Worm (Caenorhabditis elegans) whole organism, early embryonic: ENCODE data around the gene ifbp-1.

Experiments
- B0310.2 ChIP-seq: sonication (generic microtip); optimal IDR thresholded peaks from 2 replicates; lab custom pipeline; 2016; ENCODE audit warnings: mild to moderate bottlenecking, missing genetic modification characterization, missing compliant biosample characterization
- F13C5.2 ChIP-seq: sonication (generic microtip); optimal IDR thresholded peaks from 2 replicates; lab custom pipeline; 2017; ENCODE audit warnings: mild to moderate bottlenecking, missing genetic modification characterization, inconsistent platforms, missing compliant biosample characterization
- aly-1 ChIP-seq: sonication (generic microtip); optimal IDR thresholded peaks from 2 replicates; lab custom pipeline; 2016; ENCODE audit warnings: missing genetic modification characterization, missing compliant biosample characterization
- ama-1 ChIP-seq: fragments of 150-350 bp; optimal IDR thresholded peaks from 2 replicates; lab custom pipeline; 2014
- ceh-13 ChIP-seq: fragments of 200-800 bp; sonication (Bioruptor generic); optimal IDR thresholded peaks from 2 replicates; lab custom pipeline; 2018; ENCODE audit warnings: mild to moderate bottlenecking, missing genetic modification characterization, missing compliant biosample characterization
- ceh-36 ChIP-seq: sonication (generic microtip); optimal IDR thresholded peaks from 2 replicates; lab custom pipeline; 2016; ENCODE audit warnings: missing genetic modification characterization, inconsistent platforms, missing compliant biosample characterization
- ets-7 ChIP-seq: sonication (generic microtip); optimal IDR thresholded peaks from 2 replicates; lab custom pipeline; 2016; ENCODE audit warnings: missing genotype, missing genetic modification characterization, missing compliant biosample characterization
- flt-1 ChIP-seq: fragments of 200-800 bp; sonication (Bioruptor generic); IDR thresholded peaks from 2 replicates; pipeline ENCODE4 v1.3.6; 2022; ENCODE audit warnings: missing genetic modification characterization, missing compliant biosample characterization
- hmbx-1 ChIP-seq: sonication (generic microtip); optimal IDR thresholded peaks from 2 replicates; lab custom pipeline; 2016; ENCODE audit warnings: mild to moderate bottlenecking, missing genetic modification characterization, missing compliant biosample characterization
- hmg-4 ChIP-seq: fragments of 200-800 bp; sonication (Bioruptor generic); optimal IDR thresholded peaks from 2 replicates; lab custom pipeline; 2018; ENCODE audit warnings: mild to moderate bottlenecking, missing genetic modification characterization, missing compliant biosample characterization
- hnd-1 ChIP-seq: sonication (generic microtip); optimal IDR thresholded peaks from 2 replicates; lab custom pipeline; 2016; ENCODE audit warnings: missing genetic modification characterization, missing compliant biosample characterization
- pes-1 ChIP-seq: fragments of 200-800 bp; sonication (Bioruptor generic); IDR thresholded peaks from 2 replicates; pipeline ENCODE4 v1.3.6; 2022; ENCODE audit warnings: missing genetic modification reagents, missing genetic modification characterization, missing compliant biosample characterization
- scrt-1 ChIP-seq: fragments of 200-800 bp; sonication (Bioruptor generic); IDR thresholded peaks from 2 replicates; pipeline ENCODE4 v1.3.6; 2022; ENCODE audit warnings: missing genetic modification characterization, missing compliant biosample characterization
- sea-1 ChIP-seq: fragments of 200-800 bp; sonication (Bioruptor generic); conservative IDR thresholded peaks from 2 replicates; pipeline ENCODE4 v1.3.6; 2022; ENCODE audit warnings: missing genetic modification characterization, missing compliant biosample characterization
- tbx-11 ChIP-seq: fragments of 200-800 bp; sonication (Bioruptor generic); IDR thresholded peaks from 2 replicates; pipeline ENCODE4 v1.3.6; 2022; ENCODE audit warnings: missing genetic modification characterization, missing compliant biosample characterization
- tbx-37 ChIP-seq: fragments of 200-800 bp; sonication (Bioruptor generic); conservative IDR thresholded peaks from 2 replicates; pipeline ENCODE4 v1.3.6; 2022; ENCODE audit warnings: missing genetic modification reagents, missing genetic modification characterization, missing compliant biosample characterization
- tra-4 ChIP-seq: sonication (generic microtip); optimal IDR thresholded peaks from 2 replicates; lab custom pipeline; 2017; ENCODE audit warnings: missing genetic modification characterization, missing compliant biosample characterization

ifbp-1 gene

ce11 chrV:13360254-13360653, 19.8 kb downstream of the ifbp-1 start, which contains the start of gene F32H5.4:
F32H5.4 (plus strand) TSS chrV:13360554.
- TF ChIP-seq ceh-13 (GFP tag; lab: Kevin White, UChicago) (no peak), flt-1 (GFP tag; lab: Robert Waterston, UW) (no peak), aly-1 (tag; lab: Kevin White, UChicago) (no peak), B0310.2 (no peak), hmg-4 (GFP tag; lab: Kevin White, UChicago) (no peak), ceh-36 (no peak), sea-1 (no peak), scrt-1 (GFP tag; lab: Robert Waterston, UW) (no peak), hmbx-1 (tag; lab: Kevin White, UChicago) (no peak), hnd-1 (no peak), pes-1 (no peak)

ce11 chrV:13358823-13359592, 21.1 kb downstream of the ifbp-1 start, which contains the start of gene F32H5.3:
F32H5.3 (plus strand) TSS chrV:13359335.
- TF ChIP-seq hmg-4 (GFP tag; lab: Kevin White, UChicago) (no peak), scrt-1 (GFP tag; lab: Robert Waterston, UW) (no peak), hnd-1 (no peak), aly-1 (tag; lab: Kevin White, UChicago) (no peak), hmbx-1 (tag; lab: Kevin White, UChicago) (no peak)

ce11 chrV:13357652-13358281, 22.3 kb downstream of the ifbp-1 start, which contains the start of gene F32H5.1:
F32H5.1 (minus strand) TSS chrV:13358037.
- no peak for TF ChIP-seq aly-1 (tag; lab: Kevin White, UChicago)
- TF ChIP-seq F13C5.2 (tag; lab: Kevin White, UChicago), result no peak
- TF ChIP-seq pes-1, result no peak
- no peak for TF ChIP-seq tbx-37 (GFP tag; lab: Robert Waterston, UW)
- TF ChIP-seq B0310.2, result no peak
- no peak for TF ChIP-seq scrt-1 (GFP tag; lab: Robert Waterston, UW)
- TF ChIP-seq hnd-1, result no peak
- TF ChIP-seq ceh-13 (GFP tag; lab: Kevin White, UChicago), result no peak
- no peak for TF ChIP-seq flt-1 (GFP tag; lab: Robert Waterston, UW)
- no peak for TF ChIP-seq hmg-4 (GFP tag; lab: Kevin White, UChicago)
- no peak for TF ChIP-seq tra-4
- TF ChIP-seq ama-1, result no peak
- no peak for TF ChIP-seq ets-7
- no peak for TF ChIP-seq ceh-36
- TF ChIP-seq tbx-11 (GFP tag; lab: Robert Waterston, UW), result no peak
- TF ChIP-seq sea-1, result no peak
- TF ChIP-seq hmbx-1 (tag; lab: Kevin White, UChicago), result no peak

- TF ChIP-seq ceh-36, result no peak
- no peak for TF ChIP-seq hnd-1
- TF ChIP-seq ama-1, result no peak
- TF ChIP-seq tbx-37 (GFP tag; lab: Robert Waterston, UW), result no peak
- no peak for TF ChIP-seq pes-1
- TF ChIP-seq F13C5.2 (tag; lab: Kevin White, UChicago), result no peak
- TF ChIP-seq scrt-1 (GFP tag; lab: Robert Waterston, UW), result no peak
These were observed 23.9 kb downstream of the ifbp-1 start for ce11 chrV:13356210-13356609.

- TF ChIP-seq F13C5.2 (tag; lab: Kevin White, UChicago) (no peak), tra-4 (no peak), ceh-36 (no peak), aly-1 (tag; lab: Kevin White, UChicago) (no peak), tbx-37 (GFP tag; lab: Robert Waterston, UW) (no peak)
These were observed 27.6 kb downstream of the ifbp-1 start for ce11 chrV:13352415-13352814.

- TF ChIP-seq scrt-1 (GFP tag; lab: Robert Waterston, UW) (no peak), B0310.2 (no peak), pes-1 (no peak), hnd-1 (no peak), hmg-4 (GFP tag; lab: Kevin White, UChicago) (no peak), hmbx-1 (tag; lab: Kevin White, UChicago) (no peak), sea-1 (no peak), tbx-37 (GFP tag; lab: Robert Waterston, UW) (no peak), aly-1 (tag; lab: Kevin White, UChicago) (no peak), F13C5.2 (tag; lab: Kevin White, UChicago) (no peak), tbx-11 (GFP tag; lab: Robert Waterston, UW) (no peak)
These were observed 28.3 kb downstream of the ifbp-1 start for ce11 chrV:13351773-13352172.

- TF ChIP-seq sea-1 (no peak), ceh-13 (GFP tag; lab: Kevin White, UChicago) (no peak), ama-1 (no peak), tra-4 (no peak), aly-1 (tag; lab: Kevin White, UChicago) (no peak), F13C5.2 (tag; lab: Kevin White, UChicago) (no peak), ets-7 (no peak), hmg-4 (GFP tag; lab: Kevin White, UChicago) (no peak), scrt-1 (GFP tag; lab: Robert Waterston, UW) (no peak), B0310.2 (no peak), hnd-1 (no peak), hmbx-1 (tag; lab: Kevin White, UChicago) (no peak), pes-1 (no peak), tbx-37 (GFP tag; lab: Robert Waterston, UW) (no peak), ceh-36 (no peak), flt-1 (GFP tag; lab: Robert Waterston, UW) (no peak), tbx-11 (GFP tag; lab: Robert Waterston, UW) (no peak)
These were observed 29.8 kb downstream of the ifbp-1 start for ce11 chrV:13350302-13350701.
